Fruit fly (Drosophila melanogaster) whole organism, pupa: ENCODE measurements around the gene CG15822.

ENCODE experiments used
- CG10348 ChIP-seq: fragments of 200-800 bp; sonication (Bioruptor generic); IDR thresholded peaks from 2 replicates; pipeline ENCODE4 v1.3.6; 2022; ENCODE audit warnings: missing biosample characterization, missing genetic modification characterization
- CG12605 ChIP-seq: fragments of 200-800 bp; sonication (Bioruptor generic); IDR thresholded peaks from 2 replicates; pipeline ENCODE4 v1.3.6; 2022; ENCODE audit warnings: missing biosample characterization, missing genetic modification characterization
- CG13204 ChIP-seq: fragments of 200-800 bp; sonication (Bioruptor generic); optimal IDR thresholded peaks from 2 replicates; lab custom pipeline; 2018; ENCODE audit warnings: missing biosample characterization, mild to moderate bottlenecking, missing genetic modification characterization, moderate library complexity
- CG17806 ChIP-seq: fragments of 200-800 bp; sonication (Bioruptor generic); optimal IDR thresholded peaks from 2 replicates; lab custom pipeline; 2018; ENCODE audit warnings: missing biosample characterization, mild to moderate bottlenecking, missing genetic modification characterization, moderate library complexity
- CG34367 ChIP-seq: fragments of 200-800 bp; sonication (Bioruptor generic); optimal IDR thresholded peaks from 2 replicates; lab custom pipeline; 2018; ENCODE audit warnings: missing biosample characterization, mild to moderate bottlenecking, missing genetic modification characterization
- CG4496 ChIP-seq: fragments of 200-800 bp; sonication (Bioruptor generic); IDR thresholded peaks from 3 replicates; pipeline ENCODE4 v1.3.6; 2022; ENCODE audit warnings: missing biosample characterization, missing genetic modification characterization
- CG9948 ChIP-seq: fragments of 200-800 bp; sonication (Bioruptor generic); optimal IDR thresholded peaks from 2 replicates; lab custom pipeline; 2018; ENCODE audit warnings: missing biosample characterization, mild to moderate bottlenecking, missing genetic modification characterization, moderate library complexity
- D1 ChIP-seq: fragments of 200-800 bp; sonication (Bioruptor generic); optimal IDR thresholded peaks from 2 replicates; lab custom pipeline; 2018; ENCODE audit warnings: missing biosample characterization, mild to moderate bottlenecking, missing genetic modification characterization, moderate library complexity
- EcR ChIP-seq: fragments of 200-800 bp; sonication (Bioruptor generic); optimal IDR thresholded peaks from 3 replicates; lab custom pipeline; 2019; ENCODE audit warnings: missing biosample characterization, missing genetic modification characterization, mild to moderate bottlenecking, moderate library complexity, missing genetic modification reagents
- Ets98B ChIP-seq: fragments of 200-800 bp; sonication (Bioruptor generic); IDR thresholded peaks from 2 replicates; pipeline ENCODE4 v1.3.6; 2022; ENCODE audit warnings: missing biosample characterization, missing genetic modification characterization
- fd96Ca ChIP-seq: fragments of 200-800 bp; sonication (Bioruptor generic); IDR thresholded peaks from 3 replicates; pipeline ENCODE4 v1.3.6; 2022; ENCODE audit warnings: missing biosample characterization, missing genetic modification characterization
- rn ChIP-seq: fragments of 200-800 bp; sonication (Bioruptor generic); IDR thresholded peaks from 2 replicates; pipeline ENCODE4 v1.3.6; 2022; ENCODE audit warnings: missing biosample characterization, missing genetic modification characterization

- TF ChIP-seq Ets98B (GFP tag; lab: Robert Waterston, UW) (no peak), CG34367 (tag; lab: Kevin White, UChicago) (no peak), CG4496 (GFP tag; lab: Robert Waterston, UW) (no peak), CG17806 (tag; lab: Kevin White, UChicago) (no peak), fd96Ca (GFP tag; lab: Robert Waterston, UW) (no peak), CG13204 (no peak), CG10348 (GFP tag; lab: Robert Waterston, UW) (no peak), D1 (tag; lab: Kevin White, UChicago) (no peak), EcR (GFP tag; lab: Kevin White, UChicago) (no peak), rn (GFP tag; lab: Robert Waterston, UW) (no peak), CG12605 (GFP tag; lab: Robert Waterston, UW) (no peak), CG9948 (tag; lab: Kevin White, UChicago) (no peak)
Observed at dm6 chr3L:2185630-2186029, 22.0 kb upstream of the CG15822 start, which contains the start of gene CG13810.
